Fruit fly (Drosophila melanogaster) whole organism: ENCODE data around the gene CG3841.

ENCODE experiments used
- CG8478 ChIP-seq: fragments of >200 bp; optimal IDR thresholded peaks from 2 replicates; lab custom pipeline; 2018; ENCODE audit warnings: inconsistent platforms
- Dll ChIP-seq: fragments of >200 bp; optimal IDR thresholded peaks from 2 replicates; lab custom pipeline; 2017
- EcR ChIP-seq, 2 experiments: fragments of >200 bp; optimal IDR thresholded peaks; 2 replicates each; lab custom pipeline; 2017; ENCODE audit warnings: missing biosample characterization in 2 of 2, missing genetic modification characterization in 2 of 2, missing genetic modification reagents in 2 of 2
- pan ChIP-seq: fragments of >200 bp; optimal IDR thresholded peaks from 2 replicates; lab custom pipeline; 2017
- psq ChIP-seq: fragments of >200 bp; optimal IDR thresholded peaks from 2 replicates; lab custom pipeline; 2017
- usp ChIP-seq: fragments of >200 bp; optimal IDR thresholded peaks from 2 replicates; lab custom pipeline; 2017; ENCODE audit warnings: missing biosample characterization, missing genetic modification characterization, mixed read lengths

CG3841 gene

DNA sequence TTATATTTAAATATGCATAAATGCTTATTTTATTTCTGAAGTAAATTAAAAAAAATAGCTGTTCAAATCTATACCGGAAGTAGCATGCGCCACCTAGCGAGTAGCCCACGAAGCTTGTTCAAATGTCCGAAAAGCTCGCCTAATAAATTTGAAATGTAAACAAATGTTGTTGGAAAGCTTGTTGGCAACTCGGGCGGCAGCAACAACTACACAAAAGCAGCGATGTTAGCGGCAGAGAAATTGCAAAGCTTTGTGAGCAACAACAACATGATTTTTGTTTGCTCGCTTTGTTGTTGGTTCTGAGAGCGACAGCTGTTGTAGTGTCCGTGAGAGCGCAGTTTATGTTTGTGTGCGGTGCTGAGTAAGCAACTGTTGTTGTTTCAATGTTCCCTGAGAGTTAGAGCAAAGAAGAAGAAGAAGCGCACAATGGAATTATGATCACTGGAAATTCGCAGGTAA lies 21.8 kb upstream of the CG3841 start:
- no peak for TF ChIP-seq pan (lab: Kevin White, UChicago)

dm6 chr2L:9568360-9569088 lies 20.8 kb upstream of the CG3841 start, which contains the start of gene brwl:
brwl (plus strand) TSS chr2L:9568890.
- TF ChIP-seq usp (GFP tag; lab: Kevin White, UChicago), result no peak
- TF ChIP-seq Dll (lab: Kevin White, UChicago), result peak; percentile 11

dm6 chr2L:9569131-9569530 lies 20.1 kb upstream of the CG3841 start:
- TF ChIP-seq CG8478 (lab: Kevin White, UChicago) (no peak), EcR (GFP tag; optimal IDR thresholded peaks at IDR 0.05; lab: Kevin White, UChicago) (no peak), usp (GFP tag; lab: Kevin White, UChicago) (no peak), psq (lab: Kevin White, UChicago) (no peak), pan (lab: Kevin White, UChicago) (no peak), Dll (lab: Kevin White, UChicago) (no peak)

DNA sequence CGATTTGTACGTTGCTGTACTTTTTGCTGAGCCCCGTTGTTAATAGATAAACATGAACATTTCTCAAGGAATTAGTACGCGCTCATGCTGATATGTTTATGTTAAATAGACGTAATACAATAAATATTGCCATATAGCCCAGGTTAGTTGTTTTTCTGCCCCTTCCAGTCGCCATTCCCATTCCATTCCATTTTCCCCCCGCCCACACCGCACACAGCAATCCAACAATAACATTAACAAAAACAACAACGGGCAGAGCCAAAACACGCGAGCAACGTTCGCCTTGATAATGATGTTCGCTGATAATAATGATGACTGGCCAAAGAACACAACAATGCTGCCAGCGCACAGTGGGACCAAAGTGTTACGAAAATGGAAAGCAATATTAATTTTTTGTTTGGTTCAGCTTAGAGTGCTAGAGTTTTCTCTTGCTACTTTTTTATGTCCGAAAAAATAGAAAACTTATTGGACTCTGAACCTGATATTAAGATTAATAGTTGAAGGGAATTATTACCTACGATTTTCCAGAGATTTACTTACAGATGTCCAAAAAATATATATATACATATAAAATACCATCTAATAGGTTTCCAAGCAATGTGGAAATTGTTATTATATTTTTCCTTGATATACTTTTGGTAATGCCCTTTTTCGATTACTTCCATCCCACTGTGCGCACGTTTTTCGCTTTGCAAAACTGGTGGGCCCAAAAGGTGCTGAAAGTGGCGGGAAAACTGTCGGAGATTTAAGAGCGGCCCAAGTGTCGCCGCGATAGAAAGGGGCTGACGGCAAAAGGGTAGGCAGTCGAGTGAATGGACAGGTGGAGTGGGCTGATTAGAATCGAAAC lies 19.5 kb upstream of the CG3841 start:
- no peak for TF ChIP-seq Dll (lab: Kevin White, UChicago)
- TF ChIP-seq psq (lab: Kevin White, UChicago), result no peak
- no peak for TF ChIP-seq CG8478 (lab: Kevin White, UChicago)
- no peak for TF ChIP-seq usp (GFP tag; lab: Kevin White, UChicago)
- no peak for TF ChIP-seq pan (lab: Kevin White, UChicago)
- TF ChIP-seq EcR (GFP tag; optimal IDR thresholded peaks at IDR 0.05; lab: Kevin White, UChicago), result no peak

dm6 chr2L:9570673-9571193 lies 18.5 kb upstream of the CG3841 start:
- TF ChIP-seq CG8478 (lab: Kevin White, UChicago), result no peak
- no peak for TF ChIP-seq usp (GFP tag; lab: Kevin White, UChicago)
- TF ChIP-seq Dll (lab: Kevin White, UChicago), result no peak
- TF ChIP-seq EcR (GFP tag; optimal IDR thresholded peaks at IDR 0.05; lab: Kevin White, UChicago), result no peak
- TF ChIP-seq psq (lab: Kevin White, UChicago), result no peak
- TF ChIP-seq pan (lab: Kevin White, UChicago), result no peak

DNA sequence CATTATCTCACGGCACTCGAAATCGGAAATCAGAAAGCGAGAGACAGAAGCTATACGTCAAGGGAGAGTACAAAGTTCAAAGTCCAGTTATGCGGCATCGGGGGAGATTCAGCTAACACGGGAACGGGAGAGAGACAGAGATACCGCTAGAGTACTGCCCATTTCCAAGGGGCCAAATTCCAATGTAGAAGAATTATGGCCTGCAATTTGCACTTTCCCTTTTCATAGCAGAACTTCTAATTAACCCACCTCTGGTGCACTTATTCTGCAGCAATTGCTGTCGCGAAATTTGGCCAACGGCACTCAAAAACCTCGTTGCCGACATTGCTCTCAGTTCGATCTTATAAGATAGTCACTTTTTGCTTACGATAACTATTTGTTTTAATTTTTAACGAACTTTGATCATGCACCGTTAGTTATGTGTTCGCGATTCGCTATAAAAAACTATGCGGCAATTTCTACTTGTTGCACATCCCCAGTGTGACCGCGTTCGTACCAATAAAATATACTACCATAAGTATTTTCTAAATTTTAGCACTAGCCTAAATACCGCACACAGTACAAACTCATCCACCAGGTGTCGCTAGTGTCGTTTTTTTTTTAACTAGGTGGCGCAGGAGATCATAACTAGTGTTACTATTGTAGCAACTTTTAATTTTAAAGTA lies 12.9 kb upstream of the CG3841 start, which contains the start of gene Mtpalpha:
Gene Mtpalpha (minus strand): TSS at position 501 of the 665 bp plus-strand sequence.
- TF ChIP-seq psq (lab: Kevin White, UChicago) (no peak), usp (GFP tag; lab: Kevin White, UChicago) (no peak), pan (lab: Kevin White, UChicago) (no peak), CG8478 (lab: Kevin White, UChicago) (no peak), Dll (lab: Kevin White, UChicago) (no peak), EcR (GFP tag; optimal IDR thresholded peaks at IDR 0.05; lab: Kevin White, UChicago) (no peak)

- TF ChIP-seq usp (GFP tag; lab: Kevin White, UChicago), result no peak
- TF ChIP-seq pan (lab: Kevin White, UChicago), result no peak
- TF ChIP-seq EcR (GFP tag; optimal IDR thresholded peaks at IDR 0.05; lab: Kevin White, UChicago), result no peak
- TF ChIP-seq psq (lab: Kevin White, UChicago), result no peak
- TF ChIP-seq Dll (lab: Kevin White, UChicago), result no peak
- no peak for TF ChIP-seq CG8478 (lab: Kevin White, UChicago)
Observed at dm6 chr2L:9579538-9579937, 9.7 kb upstream of the CG3841 start, which contains the start of gene CG31709. CG31709 (minus strand) TSS chr2L:9579638.

dm6 chr2L:9581582-9581981 lies 7.7 kb upstream of the CG3841 start, which contains the start of gene gcm:
gcm (minus strand) TSS chr2L:9581745.
- no peak for TF ChIP-seq Dll (lab: Kevin White, UChicago)
- TF ChIP-seq psq (lab: Kevin White, UChicago), result no peak
- TF ChIP-seq usp (GFP tag; lab: Kevin White, UChicago), result no peak
- no peak for TF ChIP-seq EcR (GFP tag; optimal IDR thresholded peaks at IDR 0.05; lab: Kevin White, UChicago)
- TF ChIP-seq CG8478 (lab: Kevin White, UChicago), result no peak
- TF ChIP-seq pan (lab: Kevin White, UChicago), result no peak

- TF ChIP-seq usp (GFP tag; lab: Kevin White, UChicago), result no peak
- no peak for TF ChIP-seq psq (lab: Kevin White, UChicago)
- no peak for TF ChIP-seq CG8478 (lab: Kevin White, UChicago)
- no peak for TF ChIP-seq EcR (GFP tag; optimal IDR thresholded peaks at IDR 0.05; lab: Kevin White, UChicago)
- no peak for TF ChIP-seq Dll (lab: Kevin White, UChicago)
- no peak for TF ChIP-seq pan (lab: Kevin White, UChicago)
Observed at dm6 chr2L:9584098-9584703, 5.1 kb upstream of the CG3841 start.

- no peak for TF ChIP-seq psq (lab: Kevin White, UChicago)
Observed at dm6 chr2L:9585942-9586341, 3.3 kb upstream of the CG3841 start.
